Worm (Caenorhabditis elegans) whole organism, mixed stage, embryonic: ENCODE data around the gene fbxa-6.

Experiments
- M03D4.4 ChIP-seq: sonication (generic microtip); optimal IDR thresholded peaks from 2 replicates; lab custom pipeline; 2017; ENCODE audit warnings: mild to moderate bottlenecking, missing genetic modification characterization, missing compliant biosample characterization
- blmp-1 ChIP-seq: fragments of 150-350 bp; optimal IDR thresholded peaks from 2 replicates; lab custom pipeline; 2014; ENCODE audit warnings: missing biosample characterization, missing genetic modification characterization
- ceh-39 ChIP-seq: fragments of 150-350 bp; optimal IDR thresholded peaks from 2 replicates; lab custom pipeline; 2014; ENCODE audit warnings: missing biosample characterization, missing genetic modification characterization
- ceh-83 ChIP-seq: fragments of 200-800 bp; sonication (Bioruptor generic); optimal IDR thresholded peaks from 2 replicates; lab custom pipeline; 2018; ENCODE audit warnings: mild to moderate bottlenecking, missing genetic modification characterization, missing compliant biosample characterization
- ces-1 ChIP-seq: fragments of 150-350 bp; optimal IDR thresholded peaks from 2 replicates; lab custom pipeline; 2014; ENCODE audit warnings: missing biosample characterization, missing genetic modification reagents, missing genetic modification characterization
- cnd-1 ChIP-seq: fragments of 200-800 bp; sonication (Bioruptor generic); optimal IDR thresholded peaks from 2 replicates; lab custom pipeline; 2018; ENCODE audit warnings: mild to moderate bottlenecking, missing genetic modification characterization, missing compliant biosample characterization
- elt-1 ChIP-seq: sonication (generic microtip); optimal IDR thresholded peaks from 2 replicates; lab custom pipeline; 2017; ENCODE audit warnings: missing genetic modification characterization, mild to moderate bottlenecking, missing compliant biosample characterization, antibody characterized with exemption, moderate library complexity, borderline replicate concordance; ENCODE audit not compliant: insufficient read depth
- elt-3 ChIP-seq: fragments of 150-350 bp; optimal IDR thresholded peaks from 2 replicates; lab custom pipeline; 2014; ENCODE audit warnings: missing biosample characterization, missing genetic modification characterization
- flh-1 ChIP-seq: fragments of 200-800 bp; sonication (Bioruptor generic); optimal IDR thresholded peaks from 2 replicates; lab custom pipeline; 2018; ENCODE audit warnings: mild to moderate bottlenecking, missing genetic modification characterization, moderate library complexity, missing compliant biosample characterization
- ham-2 ChIP-seq: fragments of 200-800 bp; sonication (Bioruptor generic); optimal IDR thresholded peaks from 2 replicates; lab custom pipeline; 2018; ENCODE audit warnings: mild to moderate bottlenecking, missing genetic modification characterization, missing compliant biosample characterization
- hlh-1 ChIP-seq: fragments of 150-350 bp; optimal IDR thresholded peaks from 2 replicates; lab custom pipeline; 2014; ENCODE audit warnings: missing biosample characterization, missing genetic modification reagents, missing genetic modification characterization
- lin-32 ChIP-seq: fragments of 200-800 bp; sonication (Bioruptor generic); optimal IDR thresholded peaks from 2 replicates; lab custom pipeline; 2018; ENCODE audit warnings: mild to moderate bottlenecking, missing genetic modification characterization, missing compliant biosample characterization
- lsy-2 ChIP-seq: fragments of 150-350 bp; optimal IDR thresholded peaks from 2 replicates; lab custom pipeline; 2014; ENCODE audit warnings: missing biosample characterization, missing genetic modification characterization
- mls-2 ChIP-seq: sonication (generic microtip); optimal IDR thresholded peaks from 2 replicates; lab custom pipeline; 2016; ENCODE audit warnings: mild to moderate bottlenecking, missing genetic modification characterization, moderate library complexity, missing compliant biosample characterization
- nhr-12 ChIP-seq: fragments of 150-350 bp; optimal IDR thresholded peaks from 2 replicates; lab custom pipeline; 2014; ENCODE audit warnings: missing biosample characterization, missing genetic modification characterization
- nhr-2 ChIP-seq: fragments of 150-350 bp; optimal IDR thresholded peaks from 2 replicates; lab custom pipeline; 2014; ENCODE audit warnings: missing biosample characterization, missing genetic modification characterization
- nhr-237 ChIP-seq: fragments of 150-350 bp; optimal IDR thresholded peaks from 2 replicates; lab custom pipeline; 2014; ENCODE audit warnings: missing biosample characterization, missing genetic modification characterization
- nhr-28 ChIP-seq: fragments of 150-350 bp; optimal IDR thresholded peaks from 2 replicates; lab custom pipeline; 2014; ENCODE audit warnings: missing biosample characterization, missing genetic modification characterization
- pha-4 ChIP-seq: fragments of 150-350 bp; optimal IDR thresholded peaks from 2 replicates; lab custom pipeline; 2018; ENCODE audit warnings: missing biosample characterization, missing genetic modification reagents, missing genetic modification characterization
- sptf-1 ChIP-seq: sonication (generic microtip); optimal IDR thresholded peaks from 2 replicates; lab custom pipeline; 2017; ENCODE audit warnings: mild to moderate bottlenecking, missing genetic modification characterization, moderate library complexity, missing compliant biosample characterization
- tbx-8 ChIP-seq: fragments of 200-800 bp; sonication (Bioruptor generic); optimal IDR thresholded peaks from 2 replicates; lab custom pipeline; 2018; ENCODE audit warnings: mild to moderate bottlenecking, missing genetic modification characterization, moderate library complexity, missing compliant biosample characterization
- unc-120 ChIP-seq: sonication (generic microtip); optimal IDR thresholded peaks from 2 replicates; lab custom pipeline; 2017; ENCODE audit warnings: missing genetic modification characterization, missing compliant biosample characterization; ENCODE audit not compliant: poor library complexity, severe bottlenecking
- unc-39 ChIP-seq: fragments of 150-350 bp; optimal IDR thresholded peaks from 2 replicates; lab custom pipeline; 2014; ENCODE audit warnings: missing biosample characterization, missing genetic modification characterization
- unc-62 ChIP-seq: fragments of 150-350 bp; optimal IDR thresholded peaks from 2 replicates; lab custom pipeline; 2014; ENCODE audit warnings: missing biosample characterization, missing genetic modification reagents, missing genetic modification characterization
- zip-8 ChIP-seq: fragments of 150-350 bp; optimal IDR thresholded peaks from 2 replicates; lab custom pipeline; 2014; ENCODE audit warnings: missing biosample characterization, missing genetic modification characterization
- ztf-11 ChIP-seq: fragments of 150-350 bp; optimal IDR thresholded peaks from 2 replicates; lab custom pipeline; 2014; ENCODE audit warnings: missing biosample characterization, missing genetic modification characterization

Gene fbxa-6

ce11 chrIII:28841-29240 lies 25.9 kb upstream of the fbxa-6 start:
- TF ChIP-seq nhr-12 (tag; lab: Kevin White, UChicago): no peak
- no peak for TF ChIP-seq elt-1
- TF ChIP-seq tbx-8 (GFP tag; lab: Kevin White, UChicago): no peak
- TF ChIP-seq nhr-28 (tag; lab: Kevin White, UChicago): no peak
- no peak for TF ChIP-seq nhr-2
- TF ChIP-seq ceh-83: no peak
- no peak for TF ChIP-seq lin-32 (GFP tag; lab: Kevin White, UChicago)

ce11 chrIII:27341-27947 lies 24.5 kb upstream of the fbxa-6 start:
- TF ChIP-seq zip-8 (tag; lab: Kevin White, UChicago) (peak; percentile 99), unc-62 (GFP tag; lab: Kevin White, UChicago) (no peak), nhr-2 (no peak), M03D4.4 (tag; lab: Kevin White, UChicago) (no peak), elt-3 (tag; lab: Kevin White, UChicago) (no peak), flh-1 (GFP tag; lab: Kevin White, UChicago) (no peak), cnd-1 (tag; lab: Kevin White, UChicago) (no peak)

- TF ChIP-seq ces-1 (GFP tag; lab: Kevin White, UChicago) (peak; percentile 79), elt-3 (tag; lab: Kevin White, UChicago) (no peak), ham-2 (GFP tag; lab: Kevin White, UChicago) (peak; percentile 3), unc-120 (tag; lab: Kevin White, UChicago) (peak; percentile 33), mls-2 (tag; lab: Kevin White, UChicago) (peak; percentile 49), ceh-39 (tag; lab: Kevin White, UChicago) (no peak), nhr-237 (tag; lab: Kevin White, UChicago) (no peak), ztf-11 (tag; lab: Kevin White, UChicago) (peak; percentile 45), hlh-1 (tag; lab: Kevin White, UChicago) (no peak), lin-32 (GFP tag; lab: Kevin White, UChicago) (peak; percentile 18)
Measured at ce11 chrIII:25582-25996, 22.7 kb upstream of the fbxa-6 start.

ce11 chrIII:23862-24261 lies 21.0 kb upstream of the fbxa-6 start, which contains the start of gene H10E21.5:
Gene H10E21.5, minus strand, starts transcription at chrIII:23962.
- TF ChIP-seq flh-1 (GFP tag; lab: Kevin White, UChicago) (no peak), lsy-2 (no peak), nhr-237 (tag; lab: Kevin White, UChicago) (no peak), zip-8 (tag; lab: Kevin White, UChicago) (no peak), blmp-1 (no peak), sptf-1 (tag; lab: Kevin White, UChicago) (no peak), pha-4 (tag; lab: Kevin White, UChicago) (no peak), ceh-39 (tag; lab: Kevin White, UChicago) (no peak), M03D4.4 (tag; lab: Kevin White, UChicago) (no peak), nhr-12 (tag; lab: Kevin White, UChicago) (no peak)
- TF ChIP-seq, all 35 proteins: peak for 0

DNA sequence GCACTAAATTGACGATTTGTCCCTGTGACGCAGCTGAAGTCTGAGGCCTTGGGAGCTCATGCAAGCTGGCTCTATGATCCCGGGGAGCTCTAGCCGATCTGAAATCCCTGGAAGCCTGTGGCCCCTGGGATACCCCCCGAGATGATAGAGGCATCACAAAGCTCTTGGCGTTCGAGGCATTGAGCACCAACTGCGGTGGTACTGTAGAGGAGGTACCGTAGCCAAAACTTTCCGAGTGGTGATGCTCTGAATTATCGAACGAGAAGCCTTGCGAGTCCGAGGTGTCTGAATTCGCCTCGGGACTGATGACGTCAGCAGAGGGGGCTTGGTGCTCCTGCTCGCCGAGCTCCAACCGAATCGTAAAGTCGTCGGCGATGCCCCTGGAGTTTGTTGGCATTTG lies 18.4 kb upstream of the fbxa-6 start:
- TF ChIP-seq M03D4.4 (tag; lab: Kevin White, UChicago): no peak
- TF ChIP-seq ceh-83: no peak
- no peak for TF ChIP-seq nhr-2
- TF ChIP-seq hlh-1 (tag; lab: Kevin White, UChicago): no peak
- TF ChIP-seq elt-3 (tag; lab: Kevin White, UChicago): no peak
- no peak for TF ChIP-seq ceh-39 (tag; lab: Kevin White, UChicago)
- no peak for TF ChIP-seq tbx-8 (GFP tag; lab: Kevin White, UChicago)
- TF ChIP-seq ces-1 (GFP tag; lab: Kevin White, UChicago): no peak

DNA sequence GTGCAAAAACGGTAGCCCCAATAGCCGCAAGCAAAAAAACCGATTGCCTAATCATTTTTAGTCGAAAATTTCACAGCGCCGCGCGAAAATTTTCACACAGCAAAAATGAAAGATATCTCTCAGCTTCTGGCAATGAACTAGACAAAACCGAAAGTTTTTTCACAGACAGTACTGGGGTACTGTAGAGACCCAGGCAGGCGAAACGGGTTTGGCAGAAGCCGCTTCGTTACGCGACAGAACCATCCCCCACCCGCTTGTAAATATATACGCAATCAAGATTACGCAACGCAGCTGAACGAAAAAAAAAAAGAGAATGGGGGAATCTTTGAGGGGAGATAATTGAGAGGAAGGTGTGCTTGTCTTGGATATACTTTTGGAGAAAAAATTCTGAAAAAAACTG lies 16.6 kb upstream of the fbxa-6 start, which contains the start of gene H10E21.4:
TSS of gene H10E21.4 (minus strand) at position 167 of the 400 bp plus-strand sequence.
- TF ChIP-seq ceh-39 (tag; lab: Kevin White, UChicago): no peak
- TF ChIP-seq zip-8 (tag; lab: Kevin White, UChicago): peak; percentile 31
- TF ChIP-seq elt-3 (tag; lab: Kevin White, UChicago): no peak
- TF ChIP-seq unc-39 (tag; lab: Kevin White, UChicago): no peak
- TF ChIP-seq sptf-1 (tag; lab: Kevin White, UChicago): no peak
